Worm (Caenorhabditis elegans) whole organism, young adult: ENCODE data around the gene acy-4.

Source experiments
- B0019.2 ChIP-seq: fragments of 200-800 bp; sonication (Bioruptor generic); conservative IDR thresholded peaks from 2 replicates; pipeline ENCODE4 v1.3.6; 2022; ENCODE audit warnings: missing genetic modification reagents, missing genetic modification characterization, missing compliant biosample characterization
- B0261.1 ChIP-seq: sonication (generic microtip); optimal IDR thresholded peaks from 2 replicates; lab custom pipeline; 2016; ENCODE audit warnings: mild to moderate bottlenecking, missing genetic modification characterization, moderate library complexity, missing compliant biosample characterization
- F10E7.11 ChIP-seq: sonication (generic microtip); optimal IDR thresholded peaks from 2 replicates; lab custom pipeline; 2017; ENCODE audit warnings: mild to moderate bottlenecking, missing genetic modification characterization, moderate library complexity, missing compliant biosample characterization
- F23B12.7 ChIP-seq: sonication (generic microtip); optimal IDR thresholded peaks from 2 replicates; lab custom pipeline; 2017; ENCODE audit warnings: missing genetic modification characterization, mild to moderate bottlenecking, missing compliant biosample characterization, antibody characterized with exemption, moderate library complexity; ENCODE audit not compliant: insufficient read depth
- F49E8.2 ChIP-seq: sonication (generic microtip); optimal IDR thresholded peaks from 3 replicates; lab custom pipeline; 2017; ENCODE audit warnings: missing genetic modification characterization, mild to moderate bottlenecking, missing compliant biosample characterization, antibody characterized with exemption, moderate library complexity; ENCODE audit not compliant: insufficient read depth
- F52B5.7 ChIP-seq: sonication (generic microtip); optimal IDR thresholded peaks from 2 replicates; lab custom pipeline; 2016; ENCODE audit warnings: mild to moderate bottlenecking, missing genetic modification characterization, missing compliant biosample characterization
- F55B11.4 ChIP-seq: sonication (generic microtip); optimal IDR thresholded peaks from 2 replicates; lab custom pipeline; 2016; ENCODE audit warnings: missing compliant biosample characterization, missing genetic modification characterization, borderline replicate concordance; ENCODE audit not compliant: insufficient read depth
- F57A8.1 ChIP-seq: fragments of 200-800 bp; sonication (Bioruptor generic); optimal IDR thresholded peaks from 2 replicates; lab custom pipeline; 2018; ENCODE audit warnings: mild to moderate bottlenecking, missing genetic modification characterization, moderate library complexity, missing compliant biosample characterization
- F57C9.4 ChIP-seq: sonication (generic microtip); optimal IDR thresholded peaks from 2 replicates; lab custom pipeline; 2017; ENCODE audit warnings: mild to moderate bottlenecking, missing genetic modification characterization, missing compliant biosample characterization
- T26A5.8 ChIP-seq: sonication (generic microtip); optimal IDR thresholded peaks from 2 replicates; lab custom pipeline; 2016; ENCODE audit warnings: missing genetic modification characterization, missing compliant biosample characterization
- Y79H2A.3 ChIP-seq: fragments of 200-800 bp; sonication (Bioruptor generic); conservative IDR thresholded peaks from 2 replicates; pipeline ENCODE4 v1.3.6; 2022; ENCODE audit warnings: missing genetic modification reagents, missing genetic modification characterization, missing compliant biosample characterization
- akir-1 ChIP-seq: fragments of 200-800 bp; sonication (Bioruptor generic); optimal IDR thresholded peaks from 2 replicates; lab custom pipeline; 2018; ENCODE audit warnings: mild to moderate bottlenecking, missing genetic modification characterization, moderate library complexity, missing compliant biosample characterization
- attf-6 ChIP-seq: fragments of 200-800 bp; sonication (Bioruptor generic); IDR thresholded peaks from 2 replicates; pipeline ENCODE4 v1.3.6; 2022; ENCODE audit warnings: missing genetic modification reagents, missing genetic modification characterization, missing compliant biosample characterization
- bed-1 ChIP-seq: fragments of 200-800 bp; sonication (Bioruptor generic); IDR thresholded peaks from 2 replicates; pipeline ENCODE4 v1.3.6; 2022; ENCODE audit warnings: missing genetic modification reagents, missing genetic modification characterization, missing compliant biosample characterization
- ccch-3 ChIP-seq: fragments of 200-800 bp; sonication (Bioruptor generic); optimal IDR thresholded peaks from 2 replicates; lab custom pipeline; 2018; ENCODE audit warnings: mild to moderate bottlenecking, missing genetic modification characterization, missing compliant biosample characterization
- cebp-1 ChIP-seq, 2 experiments: fragments of 200-800 bp in 1 of 2; sonication (Bioruptor generic) in 1 of 2; sonication (generic microtip) in 1 of 2; IDR thresholded peaks in 1 of 2; optimal IDR thresholded peaks in 1 of 2; 2 replicates each; pipeline versions ENCODE4 v1.3.6 to Lab custom; 2017 to 2022; ENCODE audit warnings: missing compliant biosample characterization in 2 of 2, missing genetic modification characterization in 2 of 2, mild to moderate bottlenecking in 1 of 2, missing genetic modification reagents in 1 of 2, moderate library complexity in 1 of 2
- dox-1 ChIP-seq: fragments of 200-800 bp; sonication (Bioruptor generic); IDR thresholded peaks from 2 replicates; pipeline ENCODE4 v1.3.6; 2022; ENCODE audit warnings: missing genetic modification reagents, missing genetic modification characterization, missing compliant biosample characterization
- dpff-1 ChIP-seq: sonication (generic microtip); optimal IDR thresholded peaks from 2 replicates; lab custom pipeline; 2017; ENCODE audit warnings: mild to moderate bottlenecking, missing genetic modification characterization, missing compliant biosample characterization
- efl-1 ChIP-seq: fragments of 150-350 bp; optimal IDR thresholded peaks from 2 replicates; lab custom pipeline; 2014; ENCODE audit warnings: missing biosample characterization, missing genetic modification reagents, missing genetic modification characterization
- egl-18 ChIP-seq: fragments of 200-800 bp; sonication (Bioruptor generic); IDR thresholded peaks from 2 replicates; pipeline ENCODE4 v1.3.6; 2022; ENCODE audit warnings: missing genetic modification reagents, missing genetic modification characterization, missing compliant biosample characterization
- ets-4 ChIP-seq: fragments of 200-800 bp; sonication (Bioruptor generic); optimal IDR thresholded peaks from 2 replicates; lab custom pipeline; 2018; ENCODE audit warnings: mild to moderate bottlenecking, missing genetic modification characterization, missing compliant biosample characterization
- fkh-3 ChIP-seq: sonication (generic microtip); optimal IDR thresholded peaks from 2 replicates; lab custom pipeline; 2016; ENCODE audit warnings: mild to moderate bottlenecking, missing genetic modification characterization, missing compliant biosample characterization
- him-1 ChIP-seq: sonication (generic microtip); optimal IDR thresholded peaks from 2 replicates; lab custom pipeline; 2016; ENCODE audit warnings: missing genotype, missing genetic modification reagents, missing genetic modification characterization, missing compliant biosample characterization
- hlh-26 ChIP-seq: fragments of 200-800 bp; sonication (Bioruptor generic); conservative IDR thresholded peaks from 2 replicates; pipeline ENCODE4 v1.3.6; 2022; ENCODE audit warnings: missing genetic modification reagents, missing genetic modification characterization, missing compliant biosample characterization
- hrde-1 ChIP-seq: sonication (generic microtip); optimal IDR thresholded peaks from 2 replicates; lab custom pipeline; 2016; ENCODE audit warnings: missing genetic modification characterization, mild to moderate bottlenecking, missing compliant biosample characterization, moderate library complexity, missing genotype, missing genetic modification reagents, borderline replicate concordance
- let-607 ChIP-seq, 2 experiments: fragments of 200-800 bp in 1 of 2; sonication (Bioruptor generic) in 1 of 2; sonication (generic microtip) in 1 of 2; optimal IDR thresholded peaks; 2 replicates each; lab custom pipeline; 2016 to 2018; ENCODE audit warnings: mild to moderate bottlenecking in 2 of 2, missing compliant biosample characterization in 2 of 2, missing genetic modification characterization in 2 of 2, moderate library complexity in 2 of 2, missing genotype in 1 of 2
- lin-54 ChIP-seq: fragments of 200-800 bp; sonication (Bioruptor generic); optimal IDR thresholded peaks from 2 replicates; lab custom pipeline; 2018; ENCODE audit warnings: mild to moderate bottlenecking, missing genetic modification characterization, missing compliant biosample characterization
- lir-1 ChIP-seq: fragments of 200-800 bp; sonication (Bioruptor generic); conservative IDR thresholded peaks from 2 replicates; pipeline ENCODE4 v1.3.6; 2022; ENCODE audit warnings: missing genetic modification reagents, missing genetic modification characterization, missing compliant biosample characterization
- lsl-1 ChIP-seq: fragments of 200-800 bp; sonication (Bioruptor generic); optimal IDR thresholded peaks from 2 replicates; lab custom pipeline; 2018; ENCODE audit warnings: mild to moderate bottlenecking, missing genetic modification characterization, moderate library complexity, missing compliant biosample characterization
- madf-3 ChIP-seq: fragments of 200-800 bp; sonication (Bioruptor generic); IDR thresholded peaks from 2 replicates; pipeline ENCODE4 v1.3.6; 2022; ENCODE audit warnings: missing genetic modification reagents, missing genetic modification characterization, missing compliant biosample characterization
- nfya-1 ChIP-seq: sonication (generic microtip); optimal IDR thresholded peaks from 2 replicates; lab custom pipeline; 2017; ENCODE audit warnings: antibody characterized with exemption, missing compliant biosample characterization, missing genetic modification characterization, borderline replicate concordance; ENCODE audit not compliant: insufficient read depth
- nhr-80 ChIP-seq: sonication (generic microtip); optimal IDR thresholded peaks from 2 replicates; lab custom pipeline; 2016; ENCODE audit warnings: missing genetic modification characterization, missing compliant biosample characterization
- pbrm-1 ChIP-seq: fragments of 200-800 bp; sonication (Bioruptor generic); IDR thresholded peaks from 2 replicates; pipeline ENCODE4 v1.3.6; 2022; ENCODE audit warnings: missing genetic modification reagents, missing genetic modification characterization, missing compliant biosample characterization
- rcor-1 ChIP-seq: fragments of 200-800 bp; sonication (Bioruptor generic); IDR thresholded peaks from 2 replicates; pipeline ENCODE4 v1.3.6; 2022; ENCODE audit warnings: missing genetic modification reagents, missing genetic modification characterization, missing compliant biosample characterization
- sea-2 ChIP-seq: fragments of 200-800 bp; sonication (Bioruptor generic); IDR thresholded peaks from 2 replicates; pipeline ENCODE4 v1.3.6; 2022; ENCODE audit warnings: missing genetic modification characterization, missing compliant biosample characterization
- snpc-1.3 ChIP-seq: sonication (generic microtip); optimal IDR thresholded peaks from 2 replicates; lab custom pipeline; 2017; ENCODE audit warnings: missing genetic modification characterization, mild to moderate bottlenecking, missing compliant biosample characterization, antibody characterized with exemption, moderate library complexity, missing genotype, missing genetic modification reagents; ENCODE audit not compliant: insufficient read depth
- snpc-3.4 ChIP-seq: sonication (generic microtip); optimal IDR thresholded peaks from 2 replicates; lab custom pipeline; 2017; ENCODE audit warnings: missing genetic modification characterization, mild to moderate bottlenecking, missing compliant biosample characterization, antibody characterized with exemption, moderate library complexity, missing genotype, missing genetic modification reagents
- tlf-1 ChIP-seq: fragments of 200-800 bp; sonication (Bioruptor generic); optimal IDR thresholded peaks from 2 replicates; lab custom pipeline; 2018; ENCODE audit warnings: mild to moderate bottlenecking, missing genetic modification characterization, missing compliant biosample characterization
- zfh-2 ChIP-seq: fragments of 200-800 bp; sonication (Bioruptor generic); conservative IDR thresholded peaks from 2 replicates; pipeline ENCODE4 v1.3.6; 2022; ENCODE audit warnings: missing genetic modification reagents, missing genetic modification characterization, missing compliant biosample characterization
- zim-3 ChIP-seq: sonication (generic microtip); optimal IDR thresholded peaks from 2 replicates; lab custom pipeline; 2017; ENCODE audit warnings: mild to moderate bottlenecking, missing genetic modification characterization, moderate library complexity, missing compliant biosample characterization
- ztf-18 ChIP-seq: sonication (generic microtip); optimal IDR thresholded peaks from 2 replicates; lab custom pipeline; 2016; ENCODE audit warnings: missing genotype, mild to moderate bottlenecking, missing genetic modification characterization, missing compliant biosample characterization

Gene acy-4

DNA sequence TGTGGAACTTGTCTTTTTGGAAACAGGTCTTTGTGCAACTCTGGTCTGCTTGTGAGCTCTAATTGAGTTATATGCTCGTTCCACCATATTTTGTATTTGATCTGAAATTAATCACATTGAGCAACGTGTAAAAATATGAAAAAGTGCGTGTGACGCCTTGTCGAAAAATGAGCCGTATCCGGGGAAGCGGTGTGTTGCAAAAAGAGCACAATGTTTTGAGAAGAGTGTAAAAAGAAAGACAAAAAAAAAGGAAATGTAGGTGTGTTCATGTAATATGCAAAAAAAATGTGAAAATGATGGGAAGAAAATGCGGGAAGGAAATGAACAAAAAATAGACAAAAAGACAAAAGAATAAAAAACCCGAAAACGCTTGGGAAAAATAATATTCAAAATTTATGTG is at the start of gene acy-4:
TSS of gene acy-4 (minus strand) at position 101 of the 400 bp plus-strand sequence.
- TF ChIP-seq egl-18 (GFP tag; lab: Robert Waterston, UW) (no peak), zfh-2 (GFP tag; lab: Robert Waterston, UW) (no peak), lsl-1 (GFP tag; lab: Kevin White, UChicago) (no peak), F49E8.2 (tag; lab: Kevin White, UChicago) (no peak), dpff-1 (no peak), him-1 (tag; lab: Kevin White, UChicago) (no peak), pbrm-1 (GFP tag; lab: Robert Waterston, UW) (no peak)

ce11 chrV:5677947-5678346 is 47.3 kb upstream of the acy-4 start:
- TF ChIP-seq hrde-1 (tag; lab: Kevin White, UChicago), result no peak
- no peak for TF ChIP-seq ets-4 (GFP tag; lab: Kevin White, UChicago)
- TF ChIP-seq attf-6 (GFP tag; lab: Robert Waterston, UW), result no peak
- TF ChIP-seq hlh-26 (GFP tag; lab: Robert Waterston, UW), result no peak
- no peak for TF ChIP-seq cebp-1 (GFP tag; IDR thresholded peaks at IDR 0.05; lab: Robert Waterston, UW)
- TF ChIP-seq cebp-1 (tag; optimal IDR thresholded peaks at IDR 0.05; lab: Kevin White, UChicago), result no peak
- TF ChIP-seq dox-1, result no peak
- TF ChIP-seq sea-2 (GFP tag; lab: Robert Waterston, UW), result no peak
- no peak for TF ChIP-seq F52B5.7 (tag; lab: Kevin White, UChicago)
- no peak for TF ChIP-seq snpc-1.3 (tag; lab: Kevin White, UChicago)
- TF ChIP-seq T26A5.8 (tag; lab: Kevin White, UChicago), result no peak
- TF ChIP-seq rcor-1 (GFP tag; lab: Robert Waterston, UW), result no peak
- TF ChIP-seq fkh-3 (tag; lab: Kevin White, UChicago), result no peak
- no peak for TF ChIP-seq bed-1

DNA sequence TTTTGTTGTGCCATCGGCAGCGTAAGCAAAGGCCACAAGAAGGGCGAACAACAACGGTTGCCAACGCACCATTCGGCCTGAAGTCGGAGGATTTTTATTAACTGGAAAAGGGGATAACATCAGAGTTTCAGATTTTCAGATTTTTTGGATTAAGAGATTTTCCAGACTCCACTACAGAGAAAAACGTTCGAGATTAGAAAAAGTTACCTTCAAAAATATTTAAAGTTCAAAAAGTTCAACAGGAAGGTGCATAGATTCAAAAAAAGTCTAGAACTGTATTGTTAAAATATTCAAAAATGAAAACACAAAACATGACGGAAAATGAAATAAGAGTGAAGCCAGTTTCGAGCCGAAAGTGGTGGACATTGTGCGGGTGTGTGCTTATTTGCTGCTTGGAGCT is 45.3 kb upstream of the acy-4 start, which contains the start of gene pqn-13:
TSS of gene pqn-13 (minus strand) at position 101 of the 400 bp plus-strand sequence.
- TF ChIP-seq snpc-1.3 (tag; lab: Kevin White, UChicago) (no peak), F23B12.7 (tag; lab: Kevin White, UChicago) (no peak), ztf-18 (no peak), F10E7.11 (tag; lab: Kevin White, UChicago) (no peak), let-607 (tag; optimal IDR thresholded peaks at IDR 0.05; lab: Kevin White, UChicago) (no peak), akir-1 (GFP tag; lab: Kevin White, UChicago) (no peak)
- TF ChIP-seq, all 124 proteins: peak for 0

DNA sequence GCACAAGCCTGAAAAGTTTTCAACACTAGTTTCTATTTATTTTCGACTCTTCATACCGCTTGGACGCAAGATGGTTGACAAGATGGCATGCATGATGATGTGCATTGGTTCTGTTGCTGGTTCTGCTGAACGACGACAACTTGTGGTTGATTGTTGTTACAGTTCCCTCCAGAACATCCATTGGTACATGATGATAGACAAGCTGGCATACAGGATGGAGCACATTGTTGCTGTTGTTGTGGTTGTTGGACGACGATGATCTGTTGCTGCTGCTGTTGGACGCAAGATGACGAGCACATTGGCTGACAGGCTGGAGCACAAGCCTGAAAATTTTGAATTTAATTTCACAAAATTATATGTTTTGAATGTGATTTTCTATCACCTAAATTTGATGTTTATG is 41.6 kb upstream of the acy-4 start:
- TF ChIP-seq ccch-3 (GFP tag; lab: Kevin White, UChicago), result no peak
- no peak for TF ChIP-seq dox-1
- no peak for TF ChIP-seq tlf-1
- no peak for TF ChIP-seq lir-1 (GFP tag; lab: Robert Waterston, UW)

DNA sequence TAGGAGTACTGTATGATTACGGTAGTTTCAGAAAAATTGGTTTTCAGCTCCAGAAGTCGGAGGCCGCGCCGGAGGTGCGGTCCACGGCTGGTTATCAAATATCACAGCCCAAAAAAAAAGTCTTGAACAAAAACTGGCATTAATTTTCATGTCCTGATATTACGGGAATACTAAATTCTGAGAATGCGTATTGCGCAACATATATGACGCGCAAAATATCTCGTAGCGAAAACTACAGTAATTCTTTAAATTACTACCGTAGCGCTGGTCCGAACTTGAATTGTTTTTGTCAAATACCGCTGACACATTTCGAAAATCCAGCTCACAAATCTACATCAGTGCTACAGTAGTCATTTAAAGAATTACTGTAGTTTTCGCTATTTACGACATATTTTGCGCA is 38.3 kb upstream of the acy-4 start:
- TF ChIP-seq Y79H2A.3 (GFP tag; lab: Robert Waterston, UW), result no peak
- TF ChIP-seq snpc-3.4 (tag; lab: Kevin White, UChicago), result no peak
- no peak for TF ChIP-seq zim-3
- no peak for TF ChIP-seq B0019.2 (GFP tag; lab: Robert Waterston, UW)
- TF ChIP-seq F57A8.1 (GFP tag; lab: Kevin White, UChicago), result no peak
- no peak for TF ChIP-seq snpc-1.3 (tag; lab: Kevin White, UChicago)
- TF ChIP-seq F57C9.4 (tag; lab: Kevin White, UChicago), result no peak
- TF ChIP-seq hrde-1 (tag; lab: Kevin White, UChicago), result no peak
- TF ChIP-seq B0261.1 (tag; lab: Kevin White, UChicago), result no peak
- no peak for TF ChIP-seq nhr-80 (tag; lab: Kevin White, UChicago)
- no peak for TF ChIP-seq lin-54 (GFP tag; lab: Kevin White, UChicago)
- no peak for TF ChIP-seq F55B11.4 (tag; lab: Kevin White, UChicago)
- no peak for TF ChIP-seq efl-1 (GFP tag; lab: Kevin White, UChicago)
- TF ChIP-seq nfya-1 (tag; lab: Kevin White, UChicago), result no peak
- no peak for TF ChIP-seq madf-3 (GFP tag; lab: Robert Waterston, UW)
